Worm (Caenorhabditis elegans) whole organism, midembryonic: ENCODE measurements around the gene kreg-1.

Experiments
- T22C8.4 ChIP-seq: fragments of 200-800 bp; sonication (Bioruptor generic); IDR thresholded peaks from 2 replicates; pipeline ENCODE4 v1.3.6; 2022; ENCODE audit warnings: missing genetic modification characterization, missing compliant biosample characterization
- ref-1 ChIP-seq: fragments of 200-800 bp; sonication (Bioruptor generic); conservative IDR thresholded peaks from 2 replicates; pipeline ENCODE4 v1.3.6; 2022; ENCODE audit warnings: missing genetic modification reagents, missing genetic modification characterization, missing compliant biosample characterization
- ztf-23 ChIP-seq: fragments of 200-800 bp; sonication (Bioruptor generic); IDR thresholded peaks from 2 replicates; pipeline ENCODE4 v1.3.6; 2022; ENCODE audit warnings: missing genetic modification reagents, missing genetic modification characterization, missing compliant biosample characterization

DNA sequence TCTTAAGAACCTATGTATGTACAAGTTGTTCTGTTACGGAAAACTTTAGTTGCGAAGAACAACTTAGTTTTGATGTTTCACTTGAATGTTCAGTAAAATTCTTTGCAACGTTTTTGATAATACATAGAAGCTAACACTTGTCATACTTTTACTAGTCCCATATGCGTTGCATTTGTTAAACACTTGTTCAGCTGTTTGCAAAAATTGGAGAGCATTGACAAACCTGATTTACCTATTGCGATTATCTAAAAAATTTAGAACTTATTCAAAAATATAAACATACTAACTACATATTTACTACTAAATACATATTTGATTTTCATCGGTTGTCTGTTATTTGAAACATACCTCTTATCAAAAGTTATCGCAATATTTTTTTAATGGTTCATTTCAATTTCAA lies 8.6 kb downstream of the kreg-1 start:
- no peak for TF ChIP-seq ref-1 (GFP tag; lab: Robert Waterston, UW)
- no peak for TF ChIP-seq ztf-23 (GFP tag; lab: Robert Waterston, UW)
- TF ChIP-seq T22C8.4 (GFP tag; lab: Robert Waterston, UW) = no peak
